Fruit fly (Drosophila melanogaster): ENCODE results near the gene CG1575.

The CG1575 gene

DNA sequence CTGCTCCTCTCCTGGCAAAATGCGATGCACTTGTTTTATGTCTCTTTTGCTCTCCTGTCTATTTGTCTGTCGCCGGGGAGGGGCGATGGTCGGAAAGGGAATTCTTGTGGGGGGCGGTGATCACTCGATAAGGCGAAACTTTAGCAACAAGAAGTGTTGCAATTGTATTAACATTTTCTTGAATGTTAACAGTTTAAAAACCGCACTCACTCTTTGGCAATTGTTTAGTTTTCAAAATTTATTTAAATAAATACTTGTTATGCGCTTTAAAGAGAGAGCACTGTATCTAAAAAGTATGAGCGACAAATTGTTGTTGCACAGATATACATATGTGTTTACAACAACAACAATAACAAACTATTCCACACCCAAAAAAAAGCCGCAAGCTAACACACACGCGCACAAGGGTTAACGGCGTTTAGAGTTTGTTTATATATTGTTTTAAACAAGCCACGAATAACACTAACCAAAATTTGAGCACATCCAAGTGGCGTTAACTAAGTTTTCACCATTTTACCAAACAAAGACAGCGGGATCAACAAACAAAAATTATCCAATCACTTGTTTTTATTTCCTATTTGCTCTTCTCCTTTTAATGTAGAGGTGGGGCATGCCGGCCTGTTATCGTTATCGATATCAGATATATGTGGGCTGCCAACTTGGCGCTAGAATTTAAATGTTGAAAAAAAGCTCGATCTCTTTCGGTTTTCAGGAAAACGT is 15.2 kb upstream of the CG1575 start, which contains the start of gene CG2258:
Gene CG2258, minus strand, starts transcription at position 617 of the 720 bp plus-strand sequence.
- TF ChIP-seq ttk (optimal IDR thresholded peaks at IDR 0.05) (no peak), Myc (optimal IDR thresholded peaks at IDR 0.05) (no peak), insv (optimal IDR thresholded peaks at IDR 0.05) (no peak), h (optimal IDR thresholded peaks at IDR 0.05) (no peak)

DNA sequence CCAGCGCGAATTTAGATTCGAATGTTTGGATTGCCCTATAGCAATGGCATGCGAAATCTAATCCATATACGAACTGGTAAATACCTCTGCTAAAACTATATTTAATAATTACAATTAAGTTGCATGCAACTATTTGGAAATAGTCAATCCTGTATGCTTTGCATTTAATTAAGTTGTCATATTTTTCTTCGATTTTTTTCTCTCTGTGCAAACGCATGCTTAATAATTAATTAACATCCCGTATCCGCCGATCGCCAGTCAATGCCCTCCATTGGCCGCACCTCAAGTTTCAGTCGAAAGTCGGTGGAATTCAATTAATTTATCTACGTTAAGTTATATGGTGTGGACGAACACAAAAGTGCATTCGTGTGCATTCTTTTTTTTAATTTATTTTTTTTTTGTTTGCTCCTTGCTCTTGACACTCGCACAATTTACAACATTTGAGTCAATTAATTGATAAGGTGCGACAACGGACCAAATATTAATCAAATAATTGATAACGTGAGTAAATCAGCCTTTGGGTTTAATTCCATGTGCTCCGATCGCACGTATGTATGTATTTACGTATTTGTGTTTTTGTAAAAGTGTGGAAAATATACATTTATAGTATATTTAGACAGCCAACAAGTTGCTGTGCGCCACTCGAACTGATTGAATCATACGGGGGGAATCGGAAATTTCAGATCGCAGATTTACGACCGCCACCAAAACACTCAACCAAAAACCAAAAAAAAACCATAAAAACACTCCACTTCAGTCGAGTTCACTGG is 10.3 kb upstream of the CG1575 start:
- no peak for TF ChIP-seq h (optimal IDR thresholded peaks at IDR 0.05)
- no peak for TF ChIP-seq Myc (optimal IDR thresholded peaks at IDR 0.05)
- no peak for TF ChIP-seq Sin3A (optimal IDR thresholded peaks at IDR 0.05)
- TF ChIP-seq ttk (optimal IDR thresholded peaks at IDR 0.05): no peak
- no peak for TF ChIP-seq insv (optimal IDR thresholded peaks at IDR 0.05)
- TF ChIP-seq psq (optimal IDR thresholded peaks at IDR 0.05): no peak

DNA sequence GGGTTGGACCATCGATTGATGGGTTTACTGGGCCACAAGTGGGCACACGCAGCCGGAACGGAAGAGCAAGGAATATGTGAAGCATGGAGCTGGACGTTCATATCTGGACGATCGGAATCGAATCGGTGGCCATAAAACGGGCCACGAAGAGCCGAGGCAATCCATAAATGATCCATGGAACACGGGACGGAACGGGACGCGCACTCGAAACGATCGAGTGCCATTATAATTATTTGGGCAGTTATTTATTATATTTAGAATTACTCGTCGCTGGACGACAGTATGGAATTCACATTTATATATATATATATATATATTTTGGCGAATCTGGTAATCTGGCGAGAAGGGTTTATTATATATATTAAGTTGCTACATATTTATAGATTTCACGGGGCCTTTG is 8.9 kb upstream of the CG1575 start:
- no peak for TF ChIP-seq Myc (optimal IDR thresholded peaks at IDR 0.05)
- TF ChIP-seq h (optimal IDR thresholded peaks at IDR 0.05): no peak
- TF ChIP-seq Sin3A (optimal IDR thresholded peaks at IDR 0.05): no peak
- no peak for TF ChIP-seq ttk (optimal IDR thresholded peaks at IDR 0.05)
- TF ChIP-seq insv (optimal IDR thresholded peaks at IDR 0.05): no peak
- TF ChIP-seq psq (optimal IDR thresholded peaks at IDR 0.05): no peak

DNA sequence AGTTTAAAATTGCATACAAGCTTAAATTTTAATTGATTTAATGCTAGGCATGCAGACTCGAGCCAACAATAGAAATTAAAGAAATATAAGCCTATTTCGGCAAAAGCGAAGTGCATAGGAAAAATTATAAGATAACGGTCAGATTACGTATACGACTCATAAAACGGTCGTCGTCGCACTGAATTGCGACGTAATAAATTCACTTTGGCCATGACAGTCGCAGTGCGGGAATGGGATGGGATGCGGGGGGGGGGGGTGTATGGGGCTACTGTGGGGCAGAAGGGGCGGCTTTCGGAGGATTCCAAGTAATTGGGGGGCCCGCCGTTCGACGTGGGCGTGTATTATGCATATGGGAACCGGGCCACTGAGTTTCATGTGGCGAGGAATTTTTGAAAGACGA is 5.8 kb upstream of the CG1575 start:
- TF ChIP-seq Myc (optimal IDR thresholded peaks at IDR 0.05) (no peak), insv (optimal IDR thresholded peaks at IDR 0.05) (no peak), Sin3A (optimal IDR thresholded peaks at IDR 0.05) (no peak), ttk (optimal IDR thresholded peaks at IDR 0.05) (no peak), h (optimal IDR thresholded peaks at IDR 0.05) (no peak), psq (optimal IDR thresholded peaks at IDR 0.05) (no peak)

DNA sequence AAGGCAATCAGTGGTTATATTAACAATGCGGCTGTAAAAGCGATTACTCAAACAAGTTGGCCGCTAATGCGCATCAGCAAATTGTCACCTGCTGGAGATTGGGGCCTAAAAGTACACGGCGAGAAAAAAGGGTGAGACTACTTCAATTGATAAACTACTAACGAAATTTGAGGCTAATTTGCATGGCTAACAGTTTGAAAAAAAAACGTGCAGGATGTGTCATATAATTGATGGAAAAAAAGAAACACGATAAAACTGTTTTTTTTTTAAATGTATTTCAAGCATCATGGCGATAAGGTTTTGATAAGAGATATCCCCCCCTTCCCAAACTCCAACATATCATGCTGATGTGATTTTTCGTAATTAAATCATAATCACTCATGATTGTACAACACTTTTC is 4.1 kb upstream of the CG1575 start:
- TF ChIP-seq insv (optimal IDR thresholded peaks at IDR 0.05) (no peak), ttk (optimal IDR thresholded peaks at IDR 0.05) (no peak), h (optimal IDR thresholded peaks at IDR 0.05) (no peak), Sin3A (optimal IDR thresholded peaks at IDR 0.05) (no peak), Myc (optimal IDR thresholded peaks at IDR 0.05) (no peak), psq (optimal IDR thresholded peaks at IDR 0.05) (no peak)

DNA sequence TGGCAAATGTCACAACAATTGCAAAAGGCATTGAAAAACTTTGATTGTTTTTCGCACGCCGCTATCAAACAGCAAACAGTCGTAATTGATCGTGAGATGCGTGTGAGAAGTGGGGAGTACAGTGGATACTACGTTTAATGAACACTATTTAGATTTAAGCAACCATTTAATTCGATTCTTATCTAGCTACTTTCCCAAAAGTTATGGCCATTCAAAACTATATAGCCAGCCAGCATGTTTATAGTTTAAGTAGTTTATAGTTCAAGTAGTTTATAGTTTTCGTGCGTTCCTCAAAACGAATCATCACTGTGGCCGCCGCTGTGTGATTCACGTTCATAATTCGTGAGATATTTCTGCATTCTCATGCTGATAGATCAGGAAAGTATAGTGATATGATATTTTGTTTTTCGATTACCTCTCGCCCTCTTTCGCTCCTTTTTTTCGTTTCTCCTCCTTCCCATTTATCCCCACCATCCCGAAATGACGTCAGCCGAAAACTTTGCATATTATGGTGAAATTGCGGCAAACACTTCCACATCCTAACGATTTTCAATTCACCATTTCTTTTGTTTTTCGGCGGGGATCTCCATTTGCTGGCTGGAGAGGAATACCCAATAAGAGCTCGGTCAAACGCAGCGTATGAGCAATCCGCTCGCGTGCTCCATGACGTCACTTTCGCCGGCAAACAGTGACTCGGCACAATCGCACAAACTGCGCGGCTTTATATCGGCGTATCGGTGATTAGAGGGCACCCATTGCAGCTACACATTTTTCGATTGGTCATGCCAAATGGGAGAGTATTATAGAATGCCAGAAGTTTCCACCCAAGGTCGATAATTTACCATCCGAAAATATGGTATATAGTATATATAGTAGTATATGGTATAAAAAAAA is 3.2 kb upstream of the CG1575 start:
- TF ChIP-seq ttk (optimal IDR thresholded peaks at IDR 0.05): no peak
- no peak for TF ChIP-seq psq (optimal IDR thresholded peaks at IDR 0.05)
- no peak for TF ChIP-seq Sin3A (optimal IDR thresholded peaks at IDR 0.05)
- TF ChIP-seq h (optimal IDR thresholded peaks at IDR 0.05): no peak
- no peak for TF ChIP-seq Myc (optimal IDR thresholded peaks at IDR 0.05)
- TF ChIP-seq insv (optimal IDR thresholded peaks at IDR 0.05): no peak

DNA sequence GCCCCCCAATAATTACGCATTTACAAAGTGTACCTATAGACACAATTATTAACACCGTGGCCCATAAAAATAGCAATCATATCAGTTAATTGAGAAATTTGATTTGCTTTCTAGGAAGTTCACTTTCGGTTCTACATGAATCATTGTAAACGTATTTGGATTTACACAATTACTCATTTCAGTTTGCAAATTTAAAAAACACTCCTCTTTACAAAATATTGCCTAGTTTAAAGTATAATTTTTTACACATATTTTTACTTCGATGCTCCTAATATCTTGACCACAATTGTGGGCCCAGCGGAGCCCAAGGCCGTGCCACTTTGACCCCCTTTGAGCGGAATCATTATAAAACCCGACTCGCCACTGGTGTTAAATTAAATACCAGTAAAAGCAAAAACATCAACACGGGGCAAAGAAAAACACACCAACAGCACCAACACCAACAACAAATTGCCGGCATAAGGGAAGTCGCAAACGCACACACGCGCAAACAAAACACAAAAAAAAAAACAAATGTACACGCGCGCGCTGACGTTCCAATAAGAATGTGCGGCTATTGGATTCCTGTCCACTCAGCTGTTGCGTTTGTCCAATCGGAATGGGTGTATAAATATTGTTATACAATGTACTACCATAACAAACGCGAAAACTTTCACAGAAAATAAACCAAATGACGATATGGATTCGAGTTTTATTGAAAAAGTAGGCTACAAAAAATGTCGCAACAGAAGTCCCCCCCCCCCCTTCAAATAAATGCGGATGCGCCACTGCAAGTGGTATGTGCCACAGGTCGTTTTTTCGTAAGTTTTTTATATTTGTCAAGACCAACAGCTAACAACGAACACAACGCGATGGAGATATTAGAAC is 2.1 kb upstream of the CG1575 start:
- TF ChIP-seq psq (optimal IDR thresholded peaks at IDR 0.05) (no peak), Sin3A (optimal IDR thresholded peaks at IDR 0.05) (no peak), Myc (optimal IDR thresholded peaks at IDR 0.05) (no peak), ttk (optimal IDR thresholded peaks at IDR 0.05) (no peak), h (optimal IDR thresholded peaks at IDR 0.05) (no peak)

DNA sequence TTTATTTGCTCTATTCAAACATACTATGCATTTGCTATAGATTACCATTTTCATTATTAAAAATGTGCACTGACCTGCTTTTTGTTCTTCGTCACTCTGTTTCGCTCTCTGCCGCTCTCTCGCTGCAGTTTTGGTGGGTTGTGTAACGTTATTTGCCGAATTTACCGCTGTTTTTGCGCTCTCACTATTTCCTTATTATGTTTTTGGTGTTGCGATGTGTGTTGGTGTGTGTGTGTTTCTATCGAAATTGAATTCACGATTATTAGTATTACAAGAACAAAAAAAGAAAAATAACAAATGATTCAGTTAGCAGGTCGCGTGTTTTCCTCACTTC is 1.5 kb upstream of the CG1575 start:
- TF ChIP-seq psq (optimal IDR thresholded peaks at IDR 0.05) (no peak), ttk (optimal IDR thresholded peaks at IDR 0.05) (no peak), h (optimal IDR thresholded peaks at IDR 0.05) (no peak), Sin3A (optimal IDR thresholded peaks at IDR 0.05) (no peak), insv (optimal IDR thresholded peaks at IDR 0.05) (no peak), Myc (optimal IDR thresholded peaks at IDR 0.05) (no peak)

DNA sequence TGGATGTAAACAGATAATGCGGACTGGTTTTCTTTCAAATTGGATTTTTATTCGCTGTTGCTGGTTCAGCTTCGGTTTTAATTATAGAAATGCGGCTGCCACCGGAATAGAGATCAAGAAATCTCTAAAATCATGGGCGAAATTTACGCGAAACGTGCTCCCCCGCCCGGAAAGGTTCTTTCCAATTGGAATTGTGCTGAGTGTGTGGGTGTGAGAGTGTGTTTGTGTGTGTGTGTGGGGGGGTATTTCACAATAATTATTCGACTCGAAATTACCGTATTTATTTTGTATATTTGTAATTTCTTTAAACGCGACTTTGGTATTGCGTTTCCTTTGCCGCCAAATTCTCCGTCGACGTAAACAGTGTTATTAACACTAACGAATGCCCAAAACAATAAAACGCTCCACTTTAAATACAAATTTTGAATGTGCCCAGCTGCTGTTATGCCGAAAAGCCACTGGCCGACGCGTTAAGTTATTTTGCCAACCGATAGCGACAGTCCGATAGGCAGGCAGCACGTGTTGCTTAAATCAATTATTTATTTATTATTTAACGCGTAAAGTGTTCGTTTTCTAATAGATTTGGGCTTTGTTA is 998 bp upstream of the CG1575 start, which contains the start of gene Gclc:
Gene Gclc, minus strand, starts transcription at position 431 of the 595 bp plus-strand sequence.
- no peak for TF ChIP-seq ttk (optimal IDR thresholded peaks at IDR 0.05)
- no peak for TF ChIP-seq h (optimal IDR thresholded peaks at IDR 0.05)
- TF ChIP-seq Sin3A (optimal IDR thresholded peaks at IDR 0.05): no peak
- no peak for TF ChIP-seq insv (optimal IDR thresholded peaks at IDR 0.05)
- no peak for TF ChIP-seq Myc (optimal IDR thresholded peaks at IDR 0.05)
- no peak for TF ChIP-seq psq (optimal IDR thresholded peaks at IDR 0.05)

DNA sequence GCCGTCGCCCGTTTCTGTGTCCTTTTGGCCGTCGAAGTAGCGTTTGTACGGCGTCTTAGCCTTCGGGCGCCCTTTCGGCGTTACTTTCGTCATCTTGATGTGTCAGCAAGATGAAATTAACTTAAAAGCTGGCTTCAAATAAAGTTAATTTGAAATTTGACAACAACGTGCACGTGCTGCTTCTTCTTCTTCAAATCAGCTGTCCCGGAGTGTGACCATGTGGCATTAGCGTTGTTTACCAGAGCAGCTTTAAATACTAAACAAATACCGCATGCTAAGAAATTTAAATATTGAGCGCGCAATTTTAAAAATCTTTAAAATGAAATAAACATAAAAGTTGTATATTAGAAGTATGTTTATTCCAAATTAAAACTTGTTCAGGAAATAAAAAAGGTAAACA is 4.1 kb downstream of the CG1575 start, which contains the start of gene CG2260:
Gene CG2260, minus strand, starts transcription at position 209 of the 400 bp plus-strand sequence.
- TF ChIP-seq h (optimal IDR thresholded peaks at IDR 0.05) (no peak), psq (optimal IDR thresholded peaks at IDR 0.05) (no peak), insv (optimal IDR thresholded peaks at IDR 0.05) (no peak), ttk (optimal IDR thresholded peaks at IDR 0.05) (no peak), Myc (optimal IDR thresholded peaks at IDR 0.05) (no peak), Sin3A (optimal IDR thresholded peaks at IDR 0.05) (no peak)

Measured in Kc167 (cell line).